Fruit fly (Drosophila melanogaster) whole organism, larva: ENCODE measurements around the gene CG15923.
A peak's percentile ranks its signal among the peaks of the same experiment; 100 is the strongest.

ENCODE experiments used
- noc ChIP-seq: fragments of 200-800 bp; sonication (Bioruptor generic); optimal IDR thresholded peaks from 3 replicates; lab custom pipeline; 2019; ENCODE audit warnings: missing biosample characterization, mild to moderate bottlenecking, missing genetic modification characterization, moderate library complexity

The CG15923 gene

DNA sequence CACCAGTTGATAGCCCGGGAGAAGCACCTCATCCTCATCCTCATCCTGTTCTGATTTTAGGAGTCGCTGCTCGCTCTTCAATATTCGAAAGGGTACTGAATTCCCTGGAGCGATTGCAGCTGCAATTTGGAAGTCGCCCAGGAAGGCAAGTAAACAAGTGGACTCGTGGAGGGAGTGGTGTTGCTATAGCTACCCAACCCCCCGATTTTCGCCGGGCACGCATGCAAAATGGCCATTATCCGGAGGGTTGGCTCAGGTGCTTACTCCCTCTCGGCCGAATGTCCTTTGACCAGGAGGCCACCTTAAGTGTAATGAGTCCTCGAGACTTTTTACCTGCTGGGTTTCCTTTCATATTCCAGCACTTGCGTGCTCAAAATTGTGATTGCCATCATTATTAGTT, at the start of gene CG15923:
Gene CG15923 (minus strand): TSS at position 101 of the 400 bp plus-strand sequence.
- TF ChIP-seq noc (tag; lab: Kevin White, UChicago): no peak

DNA sequence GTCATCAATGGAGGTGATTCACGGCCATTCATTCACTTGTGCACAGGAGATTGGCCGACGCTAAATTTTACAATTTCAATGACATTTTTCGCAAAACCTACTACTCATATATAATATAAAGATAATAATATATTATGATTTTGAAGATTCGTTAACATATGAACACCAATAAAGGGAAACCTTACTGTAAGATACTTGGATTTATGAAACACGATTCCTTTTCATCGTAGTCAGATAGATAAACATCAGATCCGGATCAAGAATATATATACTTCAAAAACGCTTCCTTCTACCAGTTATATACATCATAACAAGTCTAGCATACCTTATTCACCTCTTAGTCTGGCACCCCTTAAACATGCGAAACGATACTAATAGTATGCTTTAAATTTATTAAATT, 43.1 kb upstream of the CG15923 start, which contains the start of gene Nep4:
Gene Nep4 (minus strand): TSS at position 101 of the 400 bp plus-strand sequence.
- no peak for TF ChIP-seq noc (tag; lab: Kevin White, UChicago)

DNA sequence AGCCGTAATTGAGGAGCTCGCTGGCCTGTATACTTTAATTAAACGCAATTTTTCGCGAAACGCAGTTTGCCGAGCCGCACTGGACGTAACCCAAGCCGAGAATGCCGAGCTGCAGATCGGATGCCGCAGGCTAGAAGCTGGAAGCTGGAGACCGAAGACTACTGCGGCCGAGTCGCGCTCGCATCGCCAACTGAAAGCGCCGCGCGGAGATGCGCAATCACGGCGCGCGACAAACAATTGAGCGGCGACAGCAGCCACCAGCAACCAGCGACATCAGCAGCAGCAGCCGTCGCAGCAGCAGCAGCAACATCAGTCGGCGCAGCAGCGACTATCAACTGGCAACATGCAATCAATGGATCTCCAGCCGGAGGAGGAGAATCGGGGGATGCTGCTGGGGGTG, 39.9 kb upstream of the CG15923 start:
- TF ChIP-seq noc (tag; lab: Kevin White, UChicago): no peak

DNA sequence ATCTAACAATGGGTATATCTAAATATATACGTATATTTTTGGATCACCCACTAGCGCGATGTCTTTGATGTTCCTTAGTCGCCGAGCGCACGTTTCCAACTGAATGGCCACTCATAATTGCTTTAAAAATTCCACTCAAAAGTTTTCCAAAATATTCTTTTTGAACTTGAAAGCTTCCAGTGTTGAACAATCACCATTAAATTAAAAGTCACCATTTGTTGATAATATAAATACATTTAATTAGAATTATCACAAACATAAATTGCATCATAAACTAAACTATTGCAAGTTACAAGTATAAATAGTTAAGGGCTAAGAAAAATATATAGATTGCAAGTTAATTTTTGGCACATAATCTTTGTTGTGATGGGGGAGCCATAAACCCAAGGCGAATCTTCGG, 35.6 kb upstream of the CG15923 start, which contains the start of gene GluRIID:
Gene GluRIID (minus strand): TSS at position 101 of the 400 bp plus-strand sequence.
- TF ChIP-seq noc (tag; lab: Kevin White, UChicago): no peak

DNA sequence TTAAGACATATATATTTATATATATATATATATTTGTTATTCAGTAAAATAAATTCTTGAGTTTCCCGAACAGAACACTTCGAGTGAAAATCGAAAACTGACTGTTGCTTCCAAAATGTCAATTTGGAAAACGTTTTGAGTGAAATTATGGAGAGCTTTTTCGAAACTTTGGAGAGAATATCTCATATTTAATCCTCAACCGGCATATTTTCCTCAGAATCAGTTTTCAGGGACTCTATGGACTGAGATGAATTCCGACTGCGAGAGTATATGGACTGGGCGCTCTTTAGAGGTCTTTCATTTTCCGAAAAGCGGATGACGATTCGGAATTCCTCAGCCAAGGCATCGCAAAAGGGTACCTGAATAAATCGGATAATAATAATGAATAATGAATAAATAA, 31.9 kb upstream of the CG15923 start, which contains the start of gene GluRIIE:
Gene GluRIIE (minus strand): TSS at position 101 of the 400 bp plus-strand sequence.
- no peak for TF ChIP-seq noc (tag; lab: Kevin White, UChicago)

DNA sequence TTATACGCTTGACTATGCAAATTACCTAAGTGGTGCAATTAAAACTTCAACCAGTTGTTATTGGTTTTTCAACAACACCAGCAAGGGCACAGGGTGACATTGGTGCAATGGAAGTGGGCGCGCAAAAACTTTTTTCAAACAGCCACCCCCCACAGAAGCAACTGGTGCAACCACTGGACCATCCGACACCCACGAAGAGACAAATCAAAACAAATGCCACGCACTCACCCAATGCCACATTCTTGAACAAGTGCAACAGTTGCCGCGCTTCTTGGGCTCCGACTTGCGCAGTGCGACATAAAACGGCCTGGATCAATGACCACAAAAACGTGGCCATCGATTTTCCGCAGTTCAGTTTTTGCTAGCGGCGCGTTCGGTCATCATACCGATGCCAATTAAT, 19.0 kb upstream of the CG15923 start:
- TF ChIP-seq noc (tag; lab: Kevin White, UChicago): no peak

- no peak for TF ChIP-seq noc (tag; lab: Kevin White, UChicago)
Measured at dm6 chr3R:20634674-20635594, 18.2 kb upstream of the CG15923 start, which contains the start of the genes Pi3K92E and Lrrk. Gene Pi3K92E (minus strand): TSS chr3R:20634732. Gene Lrrk (plus strand): TSS chr3R:20635480.

dm6 chr3R:20633984-20634446, 17.3 kb upstream of the CG15923 start:
- TF ChIP-seq noc (tag; lab: Kevin White, UChicago): no peak

DNA sequence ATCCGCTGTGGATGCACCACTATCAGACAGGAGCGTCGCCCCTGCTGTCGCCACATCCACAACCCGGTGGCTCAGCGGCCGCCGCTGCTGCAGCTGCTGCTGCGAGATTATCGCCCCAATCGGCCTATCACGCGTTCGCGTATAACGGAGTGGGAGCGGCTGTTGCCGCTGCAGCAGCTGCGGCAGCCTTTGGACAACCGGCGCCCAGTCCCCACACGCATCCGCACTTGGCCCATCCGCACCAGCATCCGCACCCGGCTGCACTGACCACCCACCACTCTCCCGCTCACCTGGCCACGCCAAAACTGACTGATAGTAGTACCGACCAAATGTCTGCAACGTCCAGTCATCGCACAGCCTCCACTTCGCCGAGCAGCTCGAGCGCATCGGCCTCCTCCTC, 9.4 kb upstream of the CG15923 start:
- no peak for TF ChIP-seq noc (tag; lab: Kevin White, UChicago)

DNA sequence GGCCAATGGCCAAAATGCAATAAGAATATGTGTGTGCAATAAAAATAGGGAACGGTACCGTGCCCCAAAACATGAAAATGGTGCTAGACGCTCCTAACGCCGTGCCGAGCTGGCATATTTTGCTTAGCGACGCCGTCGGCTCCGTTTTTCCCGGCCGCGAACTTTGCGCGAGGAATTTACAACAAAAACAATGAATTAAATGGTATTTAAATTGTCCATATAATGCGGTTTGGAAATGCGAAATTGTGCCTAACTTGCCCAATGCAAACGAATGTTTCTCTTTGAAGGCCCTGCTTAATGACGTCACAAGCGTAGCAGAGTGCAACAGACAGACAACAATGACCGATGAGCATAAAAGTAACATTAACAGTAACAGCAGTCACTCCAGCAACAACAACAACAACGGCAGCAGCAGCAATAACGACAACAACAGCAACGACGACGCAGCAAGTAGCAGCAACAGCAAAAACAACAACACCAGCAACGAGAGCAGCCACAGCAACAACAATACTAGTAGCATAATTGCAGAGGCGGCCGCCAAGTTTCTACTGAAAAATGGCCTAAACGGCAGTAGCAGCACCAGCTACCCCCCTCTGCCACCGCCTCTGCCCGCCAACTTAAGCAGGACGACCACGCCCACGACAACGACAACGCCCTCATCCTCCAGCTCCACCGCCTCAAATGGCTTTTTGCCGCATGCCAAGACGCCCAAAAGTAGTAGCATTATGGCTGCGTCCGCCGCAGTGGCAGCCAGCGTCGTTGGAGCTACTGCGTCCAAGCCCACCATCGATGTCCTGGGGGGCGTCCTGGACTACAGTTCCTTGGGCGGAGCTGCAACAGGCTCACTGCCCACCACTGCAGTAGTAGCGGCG, 5.8 kb upstream of the CG15923 start:
- TF ChIP-seq noc (tag; lab: Kevin White, UChicago): no peak

DNA sequence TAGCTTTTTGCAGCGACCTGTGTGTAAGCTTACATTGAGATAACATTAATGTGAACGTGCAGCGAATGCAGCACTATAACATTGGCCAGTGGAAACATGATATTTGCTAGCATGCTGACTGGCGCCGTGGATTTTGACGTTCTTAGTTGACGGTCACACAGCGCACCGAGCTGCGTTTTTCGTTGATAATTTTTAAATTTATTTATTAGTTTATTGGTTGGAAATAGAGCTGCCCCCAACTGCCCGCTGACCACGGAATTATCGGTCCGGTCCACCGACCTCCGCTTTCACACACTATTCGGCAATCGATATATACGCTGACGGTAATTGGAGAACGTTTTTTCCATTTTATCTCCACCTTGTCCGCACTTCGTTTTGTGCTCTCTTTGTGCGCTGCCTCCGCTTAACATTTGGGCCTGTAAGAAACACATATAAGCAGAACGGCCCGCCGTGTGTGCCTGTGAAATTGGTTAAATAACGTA, 5.1 kb upstream of the CG15923 start, which contains the start of gene H:
Gene H (plus strand): TSS at position 134 of the 482 bp plus-strand sequence.
- TF ChIP-seq noc (tag; lab: Kevin White, UChicago): no peak

DNA sequence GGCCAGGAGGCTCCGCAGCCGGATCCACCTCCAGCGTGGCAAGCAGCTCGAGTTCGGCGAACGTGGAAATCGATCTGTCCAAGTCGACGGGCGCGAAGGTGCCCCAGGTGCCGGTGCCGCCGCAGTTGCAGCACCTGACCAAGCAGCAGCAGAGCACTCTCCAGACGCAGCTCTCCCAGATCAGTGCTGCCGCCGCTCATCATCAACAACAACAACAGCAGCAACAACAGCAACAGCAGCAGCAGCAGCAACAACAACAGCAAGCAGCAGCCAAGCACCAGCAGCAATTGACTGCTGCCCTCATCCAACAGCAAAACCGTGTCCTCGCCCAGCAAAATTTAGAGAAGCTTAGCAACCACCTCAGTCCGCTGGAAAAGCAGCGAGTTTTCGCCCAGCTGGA, 2.2 kb upstream of the CG15923 start:
- no peak for TF ChIP-seq noc (tag; lab: Kevin White, UChicago)

- TF ChIP-seq noc (tag; lab: Kevin White, UChicago): no peak
Measured at dm6 chr3R:20617583-20617982, 882 bp upstream of the CG15923 start, which contains the start of gene CG5466. Gene CG5466 (plus strand): TSS chr3R:20617883.

- TF ChIP-seq noc (tag; lab: Kevin White, UChicago): no peak
Measured at dm6 chr3R:20608199-20608598, 8.5 kb downstream of the CG15923 start.

DNA sequence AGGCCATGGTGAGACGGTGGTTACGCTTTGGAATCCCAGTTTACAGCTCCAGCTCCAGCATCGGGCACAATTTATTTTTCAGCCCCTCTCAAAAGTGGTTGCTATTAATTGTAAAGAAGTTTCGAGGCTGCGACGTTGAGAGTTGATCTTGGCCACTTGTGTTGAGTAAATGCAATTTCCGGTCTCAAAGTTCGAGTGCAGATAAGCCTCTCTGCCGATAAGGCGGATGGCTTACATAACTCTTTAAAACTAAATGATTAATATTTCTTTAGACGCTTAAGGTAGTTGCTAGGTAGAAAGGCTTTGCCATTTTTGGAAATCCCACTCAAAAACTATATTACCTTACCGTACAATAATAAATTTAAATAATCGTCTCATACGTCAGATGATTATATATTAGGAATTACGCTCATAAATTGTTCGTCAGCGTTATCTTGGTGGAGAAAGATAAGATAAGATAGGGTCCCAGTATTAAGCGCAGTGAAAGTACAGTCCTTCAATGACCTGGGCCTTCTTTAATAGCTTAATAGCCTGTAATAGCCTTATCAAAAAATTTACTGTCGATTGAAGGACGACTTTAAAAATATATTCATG, 11.0 kb downstream of the CG15923 start:
- peak; percentile 79 for TF ChIP-seq noc (tag; lab: Kevin White, UChicago)
